Worm (Caenorhabditis elegans) whole organism, L4 larva: ENCODE measurements around the gene B0546.5.

Experiments used
- F49E8.2 ChIP-seq: sonication (generic microtip); optimal IDR thresholded peaks from 2 replicates; lab custom pipeline; 2016; ENCODE audit warnings: missing compliant biosample characterization, mild to moderate bottlenecking, missing genetic modification characterization, borderline replicate concordance
- R02D3.7 ChIP-seq: fragments of 150-350 bp; sonication (generic microtip); optimal IDR thresholded peaks from 3 replicates; lab custom pipeline; 2014; ENCODE audit warnings: missing biosample characterization, missing genetic modification characterization
- T20F7.1 ChIP-seq: fragments of 200-800 bp; sonication (Bioruptor generic); optimal IDR thresholded peaks from 2 replicates; lab custom pipeline; 2018; ENCODE audit warnings: mild to moderate bottlenecking, missing genetic modification characterization, missing compliant biosample characterization
- Y105C5A.15 ChIP-seq: fragments of 200-800 bp; sonication (Bioruptor generic); IDR thresholded peaks from 2 replicates; pipeline ENCODE4 v1.3.6; 2022; ENCODE audit warnings: missing genetic modification characterization, missing compliant biosample characterization
- Y48G9A.11 ChIP-seq: fragments of 200-800 bp; sonication (Bioruptor generic); IDR thresholded peaks from 2 replicates; pipeline ENCODE4 v1.3.6; 2022; ENCODE audit warnings: missing genetic modification reagents, missing genetic modification characterization, missing compliant biosample characterization
- Y5F2A.4 ChIP-seq: fragments of 200-800 bp; sonication (Bioruptor generic); optimal IDR thresholded peaks from 2 replicates; lab custom pipeline; 2018; ENCODE audit warnings: mild to moderate bottlenecking, missing genetic modification characterization, missing compliant biosample characterization
- Y75B8A.6 ChIP-seq: fragments of 200-800 bp; sonication (Bioruptor generic); IDR thresholded peaks from 2 replicates; pipeline ENCODE4 v1.3.6; 2022; ENCODE audit warnings: missing genetic modification reagents, missing genetic modification characterization, missing compliant biosample characterization
- ZK546.5 ChIP-seq, 2 experiments: sonication (generic microtip); optimal IDR thresholded peaks; 2 replicates each; lab custom pipeline; 2017; ENCODE audit warnings: missing biosample characterization in 2 of 2, missing genetic modification characterization in 2 of 2
- aha-1 ChIP-seq: fragments of 150-350 bp; peaks from one replicate; lab custom pipeline; 2014; ENCODE audit warnings: missing biosample characterization, missing genetic modification characterization
- aly-2 ChIP-seq: sonication (generic microtip); optimal IDR thresholded peaks from 2 replicates; lab custom pipeline; 2018; ENCODE audit warnings: missing biosample characterization, missing genetic modification characterization
- ceh-20 ChIP-seq: fragments of 200-800 bp; sonication (Bioruptor generic); IDR thresholded peaks from 2 replicates; pipeline ENCODE4 v1.3.6; 2022; ENCODE audit warnings: missing genetic modification reagents, missing genetic modification characterization, missing compliant biosample characterization
- ceh-28 ChIP-seq: fragments of 150-350 bp; optimal IDR thresholded peaks from 2 replicates; lab custom pipeline; 2014; ENCODE audit warnings: missing biosample characterization, missing genetic modification reagents, missing genetic modification characterization
- ceh-62 ChIP-seq: sonication (generic microtip); optimal IDR thresholded peaks from 2 replicates; lab custom pipeline; 2017; ENCODE audit warnings: missing biosample characterization, missing genetic modification characterization
- ceh-82 ChIP-seq: sonication (generic microtip); optimal IDR thresholded peaks from 2 replicates; lab custom pipeline; 2017; ENCODE audit warnings: missing biosample characterization, missing genetic modification characterization
- daf-8 ChIP-seq: fragments of 200-800 bp; sonication (Bioruptor generic); IDR thresholded peaks from 2 replicates; pipeline ENCODE4 v1.3.6; 2022; ENCODE audit warnings: missing genetic modification characterization, missing compliant biosample characterization
- dmd-6 ChIP-seq: fragments of 200-800 bp; sonication (Bioruptor generic); IDR thresholded peaks from 2 replicates; pipeline ENCODE4 v1.3.6; 2022; ENCODE audit warnings: missing genetic modification reagents, missing genetic modification characterization, missing compliant biosample characterization
- dmd-9 ChIP-seq: fragments of 200-800 bp; sonication (Bioruptor generic); IDR thresholded peaks from 2 replicates; pipeline ENCODE4 v1.3.6; 2022; ENCODE audit warnings: missing genetic modification reagents, missing genetic modification characterization, missing compliant biosample characterization
- dpl-1 ChIP-seq: fragments of 150-350 bp; optimal IDR thresholded peaks from 2 replicates; lab custom pipeline; 2014; ENCODE audit warnings: missing biosample characterization, missing genetic modification reagents, missing genetic modification characterization
- egl-27 ChIP-seq: sonication (generic microtip); optimal IDR thresholded peaks from 3 replicates; lab custom pipeline; 2017; ENCODE audit warnings: missing biosample characterization, missing genetic modification reagents, missing genetic modification characterization
- egl-43 ChIP-seq: fragments of 200-800 bp; sonication (Bioruptor generic); IDR thresholded peaks from 2 replicates; pipeline ENCODE4 v1.3.6; 2022; ENCODE audit warnings: missing genetic modification reagents, missing genetic modification characterization, missing compliant biosample characterization
- fkh-10 ChIP-seq: fragments of 150-350 bp; optimal IDR thresholded peaks from 2 replicates; lab custom pipeline; 2014; ENCODE audit warnings: missing biosample characterization, missing genetic modification reagents, missing genetic modification characterization
- hlh-11 ChIP-seq: fragments of 200-800 bp; sonication (Bioruptor generic); optimal IDR thresholded peaks from 2 replicates; lab custom pipeline; 2018; ENCODE audit warnings: mild to moderate bottlenecking, missing genetic modification characterization, missing compliant biosample characterization
- jun-1 ChIP-seq: fragments of 150-350 bp; optimal IDR thresholded peaks from 2 replicates; lab custom pipeline; 2014; ENCODE audit warnings: missing biosample characterization, missing genetic modification reagents, missing genetic modification characterization
- lim-7 ChIP-seq: fragments of 200-800 bp; sonication (Bioruptor generic); IDR thresholded peaks from 2 replicates; pipeline ENCODE4 v1.3.6; 2022; ENCODE audit warnings: missing genetic modification characterization, missing compliant biosample characterization
- lin-29 ChIP-seq: fragments of 200-800 bp; sonication (Bioruptor generic); IDR thresholded peaks from 2 replicates; pipeline ENCODE4 v1.3.6; 2022; ENCODE audit warnings: missing genetic modification reagents, missing genetic modification characterization, missing compliant biosample characterization
- lin-38 ChIP-seq: fragments of 200-800 bp; sonication (Bioruptor generic); IDR thresholded peaks from 2 replicates; pipeline ENCODE4 v1.3.6; 2022; ENCODE audit warnings: missing genetic modification reagents, missing genetic modification characterization, missing compliant biosample characterization
- lir-3 ChIP-seq: sonication (generic microtip); optimal IDR thresholded peaks from 2 replicates; lab custom pipeline; 2016; ENCODE audit warnings: mild to moderate bottlenecking, missing genetic modification characterization, missing compliant biosample characterization
- lsy-2 ChIP-seq, 2 experiments: fragments of 150-350 bp in 1 of 2; sonication (generic microtip) in 1 of 2; optimal IDR thresholded peaks; 2 replicates each; lab custom pipeline; 2014 to 2017; ENCODE audit warnings: missing biosample characterization in 2 of 2, missing genetic modification characterization in 2 of 2
- madf-9 ChIP-seq: fragments of 200-800 bp; sonication (Bioruptor generic); conservative IDR thresholded peaks from 2 replicates; pipeline ENCODE4 v1.3.6; 2022; ENCODE audit warnings: missing genetic modification reagents, missing genetic modification characterization, missing compliant biosample characterization
- mdt-29 ChIP-seq: fragments of 200-800 bp; sonication (Bioruptor generic); IDR thresholded peaks from 2 replicates; pipeline ENCODE4 v1.3.6; 2022; ENCODE audit warnings: missing genetic modification reagents, missing genetic modification characterization, missing compliant biosample characterization
- mep-1 ChIP-seq: fragments of 150-350 bp; sonication (generic microtip); optimal IDR thresholded peaks from 3 replicates; lab custom pipeline; 2014; ENCODE audit warnings: missing biosample characterization, missing genetic modification characterization
- mes-2 ChIP-seq: sonication (generic microtip); optimal IDR thresholded peaks from 2 replicates; lab custom pipeline; 2016; ENCODE audit warnings: missing genotype, mild to moderate bottlenecking, missing genetic modification characterization, missing compliant biosample characterization; ENCODE audit not compliant: poor library complexity, severe bottlenecking
- mxl-2 ChIP-seq: fragments of 200-800 bp; sonication (Bioruptor generic); conservative IDR thresholded peaks from 2 replicates; pipeline ENCODE4 v1.3.6; 2022; ENCODE audit warnings: missing genetic modification reagents, missing genetic modification characterization, missing compliant biosample characterization
- mxl-3 ChIP-seq: fragments of 200-800 bp; sonication (Bioruptor generic); optimal IDR thresholded peaks from 2 replicates; lab custom pipeline; 2018; ENCODE audit warnings: mild to moderate bottlenecking, missing genetic modification characterization, missing compliant biosample characterization
- nhr-10 ChIP-seq: fragments of 150-350 bp; optimal IDR thresholded peaks from 2 replicates; lab custom pipeline; 2014; ENCODE audit warnings: missing biosample characterization, missing genetic modification characterization
- nhr-102 ChIP-seq: sonication (generic microtip); optimal IDR thresholded peaks from 2 replicates; lab custom pipeline; 2016; ENCODE audit warnings: mild to moderate bottlenecking, missing genetic modification characterization, moderate library complexity, missing compliant biosample characterization
- nhr-11 ChIP-seq: fragments of 150-350 bp; optimal IDR thresholded peaks from 2 replicates; lab custom pipeline; 2014; ENCODE audit warnings: missing biosample characterization, missing genetic modification characterization
- nhr-28 ChIP-seq: fragments of 150-350 bp; optimal IDR thresholded peaks from 2 replicates; lab custom pipeline; 2014; ENCODE audit warnings: missing biosample characterization, missing genetic modification characterization
- nhr-42 ChIP-seq: fragments of 200-800 bp; sonication (Bioruptor generic); IDR thresholded peaks from 2 replicates; pipeline ENCODE4 v1.3.6; 2022; ENCODE audit warnings: missing genetic modification characterization, missing compliant biosample characterization
- nhr-76 ChIP-seq: fragments of 150-350 bp; optimal IDR thresholded peaks from 2 replicates; lab custom pipeline; 2014; ENCODE audit warnings: missing biosample characterization, missing genetic modification characterization
- pha-4 ChIP-seq, 2 experiments: fragments of 150-350 bp in 1 of 2; fragments of 200-800 bp in 1 of 2; sonication (Bioruptor generic) in 1 of 2; IDR thresholded peaks in 1 of 2; optimal IDR thresholded peaks in 1 of 2; 2 replicates each; pipeline versions ENCODE4 v1.3.6 to Lab custom; 2014 to 2022; ENCODE audit warnings: missing genetic modification characterization in 2 of 2, missing genetic modification reagents in 2 of 2, missing biosample characterization in 1 of 2, missing compliant biosample characterization in 1 of 2
- php-3 ChIP-seq: fragments of 200-800 bp; sonication (Bioruptor generic); IDR thresholded peaks from 2 replicates; pipeline ENCODE4 v1.3.6; 2022; ENCODE audit warnings: missing genetic modification reagents, missing genetic modification characterization, missing compliant biosample characterization
- skn-1 ChIP-seq: fragments of 150-350 bp; optimal IDR thresholded peaks from 2 replicates; lab custom pipeline; 2014; ENCODE audit warnings: missing biosample characterization, missing genetic modification characterization
- snpc-1.2 ChIP-seq: fragments of 200-800 bp; sonication (Bioruptor generic); IDR thresholded peaks from 2 replicates; pipeline ENCODE4 v1.3.6; 2022; ENCODE audit warnings: missing genetic modification reagents, missing genetic modification characterization, missing compliant biosample characterization
- unc-130 ChIP-seq: sonication (generic microtip); optimal IDR thresholded peaks from 2 replicates; lab custom pipeline; 2016; ENCODE audit warnings: missing genetic modification reagents, missing genetic modification characterization, missing compliant biosample characterization
- unc-39 ChIP-seq: sonication (generic microtip); optimal IDR thresholded peaks from 2 replicates; lab custom pipeline; 2017; ENCODE audit warnings: missing biosample characterization, missing genetic modification characterization
- zfp-3 ChIP-seq: fragments of 200-800 bp; sonication (Bioruptor generic); conservative IDR thresholded peaks from 2 replicates; pipeline ENCODE4 v1.3.6; 2022; ENCODE audit warnings: missing genetic modification reagents, missing genetic modification characterization, missing compliant biosample characterization
- zip-2 ChIP-seq: fragments of 150-350 bp; optimal IDR thresholded peaks from 2 replicates; lab custom pipeline; 2014; ENCODE audit warnings: missing biosample characterization, missing genetic modification characterization

Gene B0546.5

ce11 chrIV:3385337-3386215 is 4.3 kb downstream of the B0546.5 start, which contains the start of gene mai-2 (continued):
- TF ChIP-seq dmd-9 (GFP tag; lab: Robert Waterston, UW), result no peak
- peak; percentile 39 for TF ChIP-seq T20F7.1
- TF ChIP-seq madf-9 (GFP tag; lab: Robert Waterston, UW), result peak; percentile 30; the same call in 1 of the 2 replicates
- peak in 1 of 2 experiments; percentile 77 for TF ChIP-seq lsy-2 (tag; optimal IDR thresholded peaks at IDR 0.05; lab: Kevin White, UChicago)

DNA sequence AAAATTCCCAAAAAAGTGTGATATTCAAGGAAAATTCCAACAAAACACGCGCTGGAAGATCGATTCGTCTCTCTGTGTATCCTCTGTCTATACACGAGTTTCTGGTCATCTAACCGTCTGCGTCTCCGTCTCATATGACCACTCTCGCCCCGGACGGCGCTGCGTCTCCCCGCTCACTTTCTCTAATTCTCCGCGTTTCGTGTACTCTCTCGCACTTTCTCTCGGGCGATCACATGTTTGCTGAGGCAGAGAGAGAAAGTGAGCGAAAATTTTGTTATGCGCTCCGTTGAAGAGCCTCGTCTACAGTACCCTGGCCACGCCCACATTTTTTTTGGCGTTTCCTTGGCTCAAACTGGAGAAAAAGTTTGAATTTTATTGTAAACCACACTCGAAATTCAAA is 5.3 kb downstream of the B0546.5 start:
- peak; percentile 50; the same call in 1 of the 2 replicates for TF ChIP-seq mdt-29 (GFP tag; lab: Robert Waterston, UW)
- TF ChIP-seq nhr-76 (tag; lab: Kevin White, UChicago), result no peak
- 0 out of 2 replicates have a peak, but pooled peaks have one; percentile 49 for TF ChIP-seq zfp-3 (GFP tag; lab: Robert Waterston, UW)
- TF ChIP-seq nhr-11, result peak; percentile 91
- no peak for TF ChIP-seq lir-3 (tag; lab: Kevin White, UChicago)
- TF ChIP-seq egl-43 (GFP tag; lab: Robert Waterston, UW), result peak; percentile 74
- TF ChIP-seq aly-2 (tag; lab: Kevin White, UChicago), result no peak
- peak; percentile 44 for TF ChIP-seq fkh-10 (GFP tag; lab: Kevin White, UChicago)
- no peak for TF ChIP-seq php-3 (GFP tag; lab: Robert Waterston, UW)
- no peak for TF ChIP-seq nhr-10 (tag; lab: Kevin White, UChicago)
- TF ChIP-seq snpc-1.2 (GFP tag; lab: Robert Waterston, UW), result peak; percentile 46; the same call in 1 of the 2 replicates
- no peak for TF ChIP-seq Y105C5A.15 (GFP tag; lab: Robert Waterston, UW)
- peak; percentile 84 for TF ChIP-seq pha-4 (GFP tag; IDR thresholded peaks at IDR 0.05; lab: Robert Waterston, UW)
- no peak for TF ChIP-seq pha-4 (tag; optimal IDR thresholded peaks at IDR 0.05; lab: Kevin White, UChicago)
- TF ChIP-seq nhr-102 (tag; lab: Kevin White, UChicago), result peak; percentile 87
- no peak for TF ChIP-seq F49E8.2 (tag; lab: Kevin White, UChicago)
- peak; percentile 91 for TF ChIP-seq ceh-20 (GFP tag; lab: Robert Waterston, UW)
- peak; percentile 28 for TF ChIP-seq ceh-28
- TF ChIP-seq mxl-2, result no peak
- no peak for TF ChIP-seq lin-29 (GFP tag; lab: Robert Waterston, UW)
- TF ChIP-seq daf-8 (GFP tag; lab: Robert Waterston, UW), result no peak
- peak; percentile 99 for TF ChIP-seq hlh-11 (tag; lab: Kevin White, UChicago)
- peak; percentile 91 for TF ChIP-seq mep-1 (tag; lab: Kevin White, UChicago)
- no peak for TF ChIP-seq unc-39
- peak; percentile 93 for TF ChIP-seq mxl-3 (GFP tag; lab: Kevin White, UChicago)
- peak; percentile 41; the same call in 1 of the 2 replicates for TF ChIP-seq Y48G9A.11 (GFP tag; lab: Robert Waterston, UW)
- peak; percentile 86 for TF ChIP-seq mes-2 (tag; lab: Kevin White, UChicago)
- peak; percentile 7 for TF ChIP-seq zip-2 (tag; lab: Kevin White, UChicago)
- TF ChIP-seq dmd-6 (GFP tag; lab: Robert Waterston, UW), result peak; percentile 88
- TF ChIP-seq jun-1 (tag; lab: Kevin White, UChicago), result peak; percentile 80
- peak; percentile 8 for TF ChIP-seq skn-1
- peak; percentile 87 for TF ChIP-seq lin-38 (GFP tag; lab: Robert Waterston, UW)
- TF ChIP-seq nhr-28 (tag; lab: Kevin White, UChicago), result peak; percentile 84
- TF ChIP-seq aha-1, result peak; percentile 99
- TF ChIP-seq unc-130 (GFP tag; lab: Kevin White, UChicago), result no peak
- no peak for TF ChIP-seq lim-7
- TF ChIP-seq ZK546.5 (tag; optimal IDR thresholded peaks at IDR 0.05; lab: Kevin White, UChicago), result no peak
- TF ChIP-seq dpl-1, result peak; percentile 73
- no peak for TF ChIP-seq Y5F2A.4
- TF ChIP-seq R02D3.7 (tag; lab: Kevin White, UChicago), result no peak
- peak; percentile 80; the same call in 1 of the 2 replicates for TF ChIP-seq nhr-42
- no peak for TF ChIP-seq egl-27
- no peak for TF ChIP-seq ceh-82
- no peak for TF ChIP-seq ceh-62
- no peak for TF ChIP-seq Y75B8A.6 (GFP tag; lab: Robert Waterston, UW)
